Worm (Caenorhabditis elegans) whole organism, young adult: ENCODE measurements around the gene fbxa-15.

Experiments used
- B0019.2 ChIP-seq: fragments of 200-800 bp; sonication (Bioruptor generic); conservative IDR thresholded peaks from 2 replicates; pipeline ENCODE4 v1.3.6; 2022; ENCODE audit warnings: missing genetic modification reagents, missing genetic modification characterization, missing compliant biosample characterization
- B0261.1 ChIP-seq: sonication (generic microtip); optimal IDR thresholded peaks from 2 replicates; lab custom pipeline; 2016; ENCODE audit warnings: mild to moderate bottlenecking, missing genetic modification characterization, moderate library complexity, missing compliant biosample characterization
- B0336.3 ChIP-seq: fragments of 200-800 bp; sonication (Bioruptor generic); IDR thresholded peaks from 2 replicates; pipeline ENCODE4 v1.3.6; 2022; ENCODE audit warnings: missing genetic modification characterization, missing compliant biosample characterization
- ama-1 ChIP-seq, 3 experiments: fragments of 150-350 bp in 1 of 3; sonication (generic microtip) in 2 of 3; optimal IDR thresholded peaks; 2 replicates each; lab custom pipeline; 2014 to 2018; ENCODE audit warnings: missing biosample characterization in 2 of 3, missing genetic modification characterization in 2 of 3, missing genetic modification reagents in 2 of 3
- aptf-3 ChIP-seq: fragments of 200-800 bp; sonication (Bioruptor generic); IDR thresholded peaks from 2 replicates; pipeline ENCODE4 v1.3.6; 2022; ENCODE audit warnings: missing genetic modification characterization, missing compliant biosample characterization
- ceh-40 ChIP-seq: fragments of 200-800 bp; sonication (Bioruptor generic); IDR thresholded peaks from 2 replicates; pipeline ENCODE4 v1.3.6; 2022; ENCODE audit warnings: missing genetic modification characterization, missing compliant biosample characterization
- die-1 ChIP-seq: sonication (generic microtip); optimal IDR thresholded peaks from 2 replicates; lab custom pipeline; 2016; ENCODE audit warnings: missing genotype, mild to moderate bottlenecking, missing genetic modification characterization, missing compliant biosample characterization
- pha-4 ChIP-seq: fragments of 150-350 bp; sonication (generic microtip); optimal IDR thresholded peaks from 2 replicates; lab custom pipeline; 2014; ENCODE audit warnings: missing biosample characterization, missing genetic modification reagents, missing genetic modification characterization
- rpc-1 ChIP-seq, 2 experiments: fragments of 150-350 bp in 1 of 2; sonication (generic microtip) in 1 of 2; optimal IDR thresholded peaks; 2 replicates each; lab custom pipeline; 2014 to 2018; ENCODE audit warnings: missing biosample characterization in 1 of 2, missing genetic modification characterization in 1 of 2, missing genetic modification reagents in 1 of 2, missing genotype in 1 of 2
- sea-2 ChIP-seq: fragments of 200-800 bp; sonication (Bioruptor generic); IDR thresholded peaks from 2 replicates; pipeline ENCODE4 v1.3.6; 2022; ENCODE audit warnings: missing genetic modification characterization, missing compliant biosample characterization
- ztf-26 ChIP-seq: sonication (generic microtip); optimal IDR thresholded peaks from 2 replicates; lab custom pipeline; 2017; ENCODE audit warnings: missing genetic modification characterization, missing compliant biosample characterization

DNA sequence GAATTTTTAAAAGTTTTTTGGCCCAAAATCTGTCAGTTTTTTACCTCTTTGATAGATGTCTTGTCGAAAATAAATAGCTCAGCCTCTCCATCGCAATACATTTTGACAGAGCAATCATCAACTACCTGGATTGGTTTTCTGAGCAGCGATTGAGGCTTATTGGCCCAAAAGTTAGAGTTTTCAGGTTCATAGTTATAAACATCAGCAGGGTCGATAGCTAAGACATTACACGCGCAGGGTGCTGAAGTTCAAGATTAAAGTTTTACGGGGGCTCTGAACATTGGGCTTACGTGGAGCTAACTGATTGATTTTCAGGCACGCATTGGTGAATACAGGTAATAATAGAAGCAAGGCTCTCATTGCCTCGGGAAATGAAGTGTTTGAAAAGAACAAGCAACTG is 38.2 kb upstream of the fbxa-15 start, which contains the start of gene Y82E9BR.9:
- no peak for TF ChIP-seq rpc-1 (optimal IDR thresholded peaks at IDR 0.05; lab: Kevin White, UChicago)
- no peak for TF ChIP-seq rpc-1 (tag; optimal IDR thresholded peaks at IDR 0.05; lab: Kevin White, UChicago)
- no peak for TF ChIP-seq ama-1 (optimal IDR thresholded peaks at IDR 0.05; lab: Kevin White, UChicago)
- TF ChIP-seq ama-1 (GFP tag; optimal IDR thresholded peaks at IDR 0.05; lab: Kevin White, UChicago): no peak
- no peak for TF ChIP-seq pha-4 (tag; lab: Kevin White, UChicago)
- TF ChIP-seq B0019.2 (GFP tag; lab: Robert Waterston, UW): no peak
- TF ChIP-seq B0336.3 (GFP tag; lab: Robert Waterston, UW): no peak
- no peak for TF ChIP-seq die-1 (tag; lab: Kevin White, UChicago)
- TF ChIP-seq ceh-40 (GFP tag; lab: Robert Waterston, UW): no peak
- no peak for TF ChIP-seq B0261.1 (tag; lab: Kevin White, UChicago)
- no peak for TF ChIP-seq ztf-26 (tag; lab: Kevin White, UChicago)
- TF ChIP-seq sea-2 (GFP tag; lab: Robert Waterston, UW): no peak
- no peak for TF ChIP-seq aptf-3 (GFP tag; lab: Robert Waterston, UW)
